Worm (Caenorhabditis elegans): ENCODE data around the gene ZK632.2.
A peak's percentile ranks its signal among the peaks of the same experiment; 100 is the strongest.

Gene ZK632.2

ce11 chrIII:9807560-9808046 lies 8.7 kb downstream of the ZK632.2 start (continued):
- TF ChIP-seq lin-1 (GFP tag; IDR thresholded peaks at IDR 0.05) (no peak), ceh-20 (GFP tag; IDR thresholded peaks at IDR 0.05) (peak; percentile 72), pqm-1 (tag; optimal IDR thresholded peaks at IDR 0.05) (no peak), aha-1 (tag) (peak; percentile 81), spr-3 (GFP tag; optimal IDR thresholded peaks at IDR 0.05) (no peak), ZK546.5 (tag; optimal IDR thresholded peaks at IDR 0.05) (no peak), arid-1 (GFP tag; conservative IDR thresholded peaks at IDR 0.05) (no peak), saeg-2 (GFP tag; IDR thresholded peaks at IDR 0.05) (no peak), attf-4 (tag; optimal IDR thresholded peaks at IDR 0.05) (no peak), egl-43 (GFP tag; IDR thresholded peaks at IDR 0.05) (no peak), hlh-30 (tag; optimal IDR thresholded peaks at IDR 0.05; ENCODE audit: insufficient read depth) (peak; percentile 87), skn-1 (tag; optimal IDR thresholded peaks at IDR 0.05) (no peak), ZK337.2 (GFP tag; IDR thresholded peaks at IDR 0.05) (no peak), dmd-8 (GFP tag; IDR thresholded peaks at IDR 0.05) (no peak), R02D3.7 (tag; optimal IDR thresholded peaks at IDR 0.05) (no peak), madf-9 (GFP tag; conservative IDR thresholded peaks at IDR 0.05) (no peak), fkh-10 (GFP tag; optimal IDR thresholded peaks at IDR 0.05) (no peak), mes-2 (tag; optimal IDR thresholded peaks at IDR 0.05; ENCODE audit: poor library complexity, severe bottlenecking) (no peak), nhr-25 (tag; optimal IDR thresholded peaks at IDR 0.05; ENCODE audit: borderline replicate concordance, insufficient read depth) (no peak), dpl-1 (GFP tag; optimal IDR thresholded peaks at IDR 0.05) (peak; percentile 34), tra-1 (GFP tag; IDR thresholded peaks at IDR 0.05) (0 out of 2 replicates have a peak, but pooled peaks have one; percentile 6), daf-8 (GFP tag; IDR thresholded peaks at IDR 0.05) (no peak), tag-97 (GFP tag; IDR thresholded peaks at IDR 0.05) (no peak), ztf-7 (tag; optimal IDR thresholded peaks at IDR 0.05) (no peak), Y48G9A.11 (GFP tag; IDR thresholded peaks at IDR 0.05) (no peak), jun-1 (tag; optimal IDR thresholded peaks at IDR 0.05) (no peak), lim-7 (GFP tag; IDR thresholded peaks at IDR 0.05) (no peak), F10B5.3 (tag; optimal IDR thresholded peaks at IDR 0.05) (no peak), nhr-28 (tag; optimal IDR thresholded peaks at IDR 0.05) (peak; percentile 75), zip-11 (GFP tag; IDR thresholded peaks at IDR 0.05) (no peak), Y105C5A.15 (GFP tag; IDR thresholded peaks at IDR 0.05) (no peak), dmd-6 (GFP tag; IDR thresholded peaks at IDR 0.05) (peak; percentile 37; the same call in 1 of the 2 replicates), snpc-4 (tag; optimal IDR thresholded peaks at IDR 0.05) (no peak), pha-4 (GFP tag; IDR thresholded peaks at IDR 0.05) (no peak), pha-4 (tag; optimal IDR thresholded peaks at IDR 0.05) (no peak), madf-5 (GFP tag; IDR thresholded peaks at IDR 0.05) (no peak), F37D6.2 (tag; optimal IDR thresholded peaks at IDR 0.05) (no peak), lsy-2 (tag; optimal IDR thresholded peaks at IDR 0.05) (peak; percentile 2 to 25), lin-38 (GFP tag; IDR thresholded peaks at IDR 0.05) (peak; percentile 30; the same call in 1 of the 2 replicates), vab-7 (GFP tag; IDR thresholded peaks at IDR 0.05) (no peak), aly-2 (tag; optimal IDR thresholded peaks at IDR 0.05) (no peak), lin-13 (GFP tag; optimal IDR thresholded peaks at IDR 0.05) (peak; percentile 8), mxl-3 (GFP tag; optimal IDR thresholded peaks at IDR 0.05) (peak; percentile 79), ceh-32 (tag; optimal IDR thresholded peaks at IDR 0.05; ENCODE audit: poor library complexity) (no peak), nhr-10 (tag; optimal IDR thresholded peaks at IDR 0.05) (no peak), mep-1 (tag; optimal IDR thresholded peaks at IDR 0.05) (peak; percentile 63), zfp-2 (tag; optimal IDR thresholded peaks at IDR 0.05) (no peak), T20F7.1 (GFP tag; optimal IDR thresholded peaks at IDR 0.05) (no peak), rbr-2 (tag; optimal IDR thresholded peaks at IDR 0.05) (no peak), T26A8.4 (GFP tag; IDR thresholded peaks at IDR 0.05) (0 out of 2 replicates have a peak, but pooled peaks have one; percentile 15), mdl-1 (tag; optimal IDR thresholded peaks at IDR 0.05) (peak; percentile 23 to 79), F26F4.8 (GFP tag; conservative IDR thresholded peaks at IDR 0.05) (no peak)

Measured in whole organism, L4 larva.